Fruit fly (Drosophila melanogaster): ENCODE measurements around the gene CG14605.
A peak's percentile ranks its signal among the peaks of the same experiment; 100 is the strongest.

CG14605 gene

DNA sequence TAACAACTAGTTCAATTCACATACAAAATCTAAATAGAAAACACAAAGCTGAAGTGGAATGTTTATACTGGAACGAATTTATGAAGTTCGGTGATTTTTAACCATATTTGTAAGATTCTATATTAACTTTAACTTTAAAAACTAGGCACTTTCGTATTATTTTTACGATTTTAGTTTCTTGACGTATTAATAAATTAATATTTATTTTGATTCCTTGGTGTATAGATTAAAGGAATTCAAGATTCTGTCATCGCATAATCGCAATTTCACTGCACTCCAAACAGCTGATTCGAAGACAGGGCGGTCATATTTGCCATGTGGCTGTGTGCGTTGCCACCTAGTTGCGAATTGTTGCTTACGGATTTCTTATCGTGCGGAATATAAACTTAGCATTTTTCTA is 30.0 kb upstream of the CG14605 start, which contains the start of the genes CG1227 and Dtwd2 (continued):
- TF ChIP-seq Neu2 (GFP tag; optimal IDR thresholded peaks at IDR 0.05; ENCODE audit: borderline replicate concordance) (no peak), lmd (GFP tag; IDR thresholded peaks at IDR 0.05) (peak; percentile 89), btn (GFP tag; optimal IDR thresholded peaks at IDR 0.05) (no peak), CG14860 (GFP tag; IDR thresholded peaks at IDR 0.05; ENCODE audit: partially characterized antibody) (no peak), aop (GFP tag; IDR thresholded peaks at IDR 0.05) (no peak), Dfd (GFP tag; optimal IDR thresholded peaks at IDR 0.05) (no peak), CG13894 (tag; optimal IDR thresholded peaks at IDR 0.05) (no peak), PHDP (tag; optimal IDR thresholded peaks at IDR 0.05) (peak; percentile 99), Elba2 (GFP tag; optimal IDR thresholded peaks at IDR 0.05) (peak; percentile 29), br (optimal IDR thresholded peaks at IDR 0.05) (no peak), CG11560 (tag; IDR thresholded peaks at IDR 0.05) (peak; percentile 70; the same call in 2 of the 3 replicates), CG32767 (GFP tag; IDR thresholded peaks at IDR 0.05) (peak; percentile 92), C15 (GFP tag; IDR thresholded peaks at IDR 0.05) (peak; percentile 83; the same call in 1 of the 3 replicates), CG11456 (GFP tag; IDR thresholded peaks at IDR 0.05) (peak; percentile 83), z (GFP tag; IDR thresholded peaks at IDR 0.05) (no peak), CG11398 (GFP tag; optimal IDR thresholded peaks at IDR 0.05) (peak; percentile 10), run (tag; optimal IDR thresholded peaks at IDR 0.05) (peak; percentile 86), gce (GFP tag; IDR thresholded peaks at IDR 0.05) (peak; percentile 86), dimm (GFP tag; IDR thresholded peaks at IDR 0.05) (peak; percentile 70), fd96Cb (tag; optimal IDR thresholded peaks at IDR 0.05) (peak; percentile 84), wor (GFP tag; IDR thresholded peaks at IDR 0.05) (peak; percentile 70), gro (GFP tag; optimal IDR thresholded peaks at IDR 0.05) (no peak), CG3726 (GFP tag; IDR thresholded peaks at IDR 0.05) (peak; percentile 71; the same call in 2 of the 3 replicates), sqz (GFP tag; optimal IDR thresholded peaks at IDR 0.05) (no peak), repo (GFP tag; optimal IDR thresholded peaks at IDR 0.05) (no peak), Chrac-16 (GFP tag; optimal IDR thresholded peaks at IDR 0.05) (peak; percentile 67), pnt (GFP tag; optimal IDR thresholded peaks at IDR 0.05) (peak; percentile 14), CG12942 (GFP tag; optimal IDR thresholded peaks at IDR 0.05) (peak; percentile 63), crol (GFP tag; IDR thresholded peaks at IDR 0.05) (no peak), ttk (GFP tag; IDR thresholded peaks at IDR 0.05) (peak; percentile 91), cg (GFP tag; optimal IDR thresholded peaks at IDR 0.05) (no peak), Hsf (GFP tag; optimal IDR thresholded peaks at IDR 0.05) (peak; percentile 80), slp2 (GFP tag; optimal IDR thresholded peaks at IDR 0.05) (peak; percentile 36), ase (GFP tag; IDR thresholded peaks at IDR 0.05) (peak; percentile 86), CG18764 (GFP tag; optimal IDR thresholded peaks at IDR 0.05) (no peak), gfzf (GFP tag; optimal IDR thresholded peaks at IDR 0.05) (peak; percentile 8), Aef1 (GFP tag; IDR thresholded peaks at IDR 0.05) (peak; percentile 85), odd (GFP tag; optimal IDR thresholded peaks at IDR 0.05) (peak; percentile 92), CG9727 (GFP tag; optimal IDR thresholded peaks at IDR 0.05) (peak; percentile 90), Med (GFP tag) (peak; percentile 91), ap (GFP tag; IDR thresholded peaks at IDR 0.05) (peak; percentile 88), Ravus (GFP tag; IDR thresholded peaks at IDR 0.05) (peak; percentile 59), CHES-1-like (GFP tag; optimal IDR thresholded peaks at IDR 0.05) (peak; percentile 32), zfh1 (GFP tag; IDR thresholded peaks at IDR 0.05) (peak; percentile 90), Scr (GFP tag; IDR thresholded peaks at IDR 0.05; ENCODE audit: partially characterized antibody) (no peak), Adf1 (GFP tag; IDR thresholded peaks at IDR 0.05) (peak; percentile 70), CG9609 (GFP tag; optimal IDR thresholded peaks at IDR 0.05) (peak; percentile 28), CG10267 (tag; optimal IDR thresholded peaks at IDR 0.05) (peak; percentile 87), CG1529 (GFP tag; optimal IDR thresholded peaks at IDR 0.05) (peak; percentile 81), Doc2 (GFP tag; IDR thresholded peaks at IDR 0.05) (no peak), prd (optimal IDR thresholded peaks at IDR 0.05) (no peak), prd (GFP tag; IDR thresholded peaks at IDR 0.05) (peak; percentile 81), CG11093 (GFP tag; IDR thresholded peaks at IDR 0.05) (no peak), crc (GFP tag; optimal IDR thresholded peaks at IDR 0.05) (peak; percentile 35)

Data from whole organism, embryonic.